Worm (Caenorhabditis elegans) whole organism, young adult: ENCODE data around the gene Y39E4A.1.

Experiments used
- B0019.2 ChIP-seq: fragments of 200-800 bp; sonication (Bioruptor generic); conservative IDR thresholded peaks from 2 replicates; pipeline ENCODE4 v1.3.6; 2022; ENCODE audit warnings: missing genetic modification reagents, missing genetic modification characterization, missing compliant biosample characterization
- B0261.1 ChIP-seq: sonication (generic microtip); optimal IDR thresholded peaks from 2 replicates; lab custom pipeline; 2016; ENCODE audit warnings: mild to moderate bottlenecking, missing genetic modification characterization, moderate library complexity, missing compliant biosample characterization
- C06A6.2 ChIP-seq: fragments of 200-800 bp; sonication (Bioruptor generic); conservative IDR thresholded peaks from 2 replicates; pipeline ENCODE4 v1.3.6; 2022; ENCODE audit warnings: missing genetic modification characterization, missing compliant biosample characterization
- F10E7.11 ChIP-seq: sonication (generic microtip); optimal IDR thresholded peaks from 2 replicates; lab custom pipeline; 2017; ENCODE audit warnings: mild to moderate bottlenecking, missing genetic modification characterization, moderate library complexity, missing compliant biosample characterization
- F22D6.2 ChIP-seq: sonication (generic microtip); optimal IDR thresholded peaks from 2 replicates; lab custom pipeline; 2016; ENCODE audit warnings: mild to moderate bottlenecking, missing genetic modification characterization, missing compliant biosample characterization
- F37B4.10 ChIP-seq: fragments of 200-800 bp; sonication (Bioruptor generic); IDR thresholded peaks from 2 replicates; pipeline ENCODE4 v1.3.6; 2022; ENCODE audit warnings: missing genetic modification characterization, missing compliant biosample characterization
- F39B2.1 ChIP-seq: fragments of 200-800 bp; sonication (Bioruptor generic); IDR thresholded peaks from 2 replicates; pipeline ENCODE4 v1.3.6; 2022; ENCODE audit warnings: missing genetic modification reagents, missing genetic modification characterization, missing compliant biosample characterization
- F55B11.4 ChIP-seq: sonication (generic microtip); optimal IDR thresholded peaks from 2 replicates; lab custom pipeline; 2016; ENCODE audit warnings: missing compliant biosample characterization, missing genetic modification characterization, borderline replicate concordance; ENCODE audit not compliant: insufficient read depth
- F57A8.1 ChIP-seq: fragments of 200-800 bp; sonication (Bioruptor generic); optimal IDR thresholded peaks from 2 replicates; lab custom pipeline; 2018; ENCODE audit warnings: mild to moderate bottlenecking, missing genetic modification characterization, moderate library complexity, missing compliant biosample characterization
- K12H6.12 ChIP-seq: fragments of 200-800 bp; sonication (Bioruptor generic); optimal IDR thresholded peaks from 2 replicates; lab custom pipeline; 2018; ENCODE audit warnings: mild to moderate bottlenecking, missing genetic modification characterization, missing compliant biosample characterization
- Y53G8AR.9 ChIP-seq: fragments of 200-800 bp; sonication (Bioruptor generic); conservative IDR thresholded peaks from 2 replicates; pipeline ENCODE4 v1.3.6; 2022; ENCODE audit warnings: missing genetic modification reagents, missing genetic modification characterization, missing compliant biosample characterization
- ama-1 ChIP-seq, 3 experiments: fragments of 150-350 bp in 1 of 3; sonication (generic microtip) in 2 of 3; optimal IDR thresholded peaks; 2 replicates each; lab custom pipeline; 2014 to 2018; ENCODE audit warnings: missing biosample characterization in 2 of 3, missing genetic modification characterization in 2 of 3, missing genetic modification reagents in 2 of 3
- athp-1 ChIP-seq: sonication (generic microtip); optimal IDR thresholded peaks from 2 replicates; lab custom pipeline; 2017; ENCODE audit warnings: mild to moderate bottlenecking, missing genetic modification characterization, missing compliant biosample characterization
- cebp-2 ChIP-seq: fragments of 200-800 bp; sonication (Bioruptor generic); IDR thresholded peaks from 2 replicates; pipeline ENCODE4 v1.3.6; 2022; ENCODE audit warnings: missing genetic modification characterization, missing compliant biosample characterization
- ceh-100 ChIP-seq: fragments of 200-800 bp; sonication (Bioruptor generic); IDR thresholded peaks from 2 replicates; pipeline ENCODE4 v1.3.6; 2022; ENCODE audit warnings: missing genetic modification reagents, missing genetic modification characterization, missing compliant biosample characterization
- ceh-58 ChIP-seq: fragments of 200-800 bp; sonication (Bioruptor generic); IDR thresholded peaks from 2 replicates; pipeline ENCODE4 v1.3.6; 2022; ENCODE audit warnings: missing genetic modification characterization, missing compliant biosample characterization
- ceh-79 ChIP-seq: sonication (generic microtip); optimal IDR thresholded peaks from 2 replicates; lab custom pipeline; 2017; ENCODE audit warnings: mild to moderate bottlenecking, missing genetic modification characterization, missing compliant biosample characterization
- dox-1 ChIP-seq: fragments of 200-800 bp; sonication (Bioruptor generic); IDR thresholded peaks from 2 replicates; pipeline ENCODE4 v1.3.6; 2022; ENCODE audit warnings: missing genetic modification reagents, missing genetic modification characterization, missing compliant biosample characterization
- dpff-1 ChIP-seq: sonication (generic microtip); optimal IDR thresholded peaks from 2 replicates; lab custom pipeline; 2017; ENCODE audit warnings: mild to moderate bottlenecking, missing genetic modification characterization, missing compliant biosample characterization
- hlh-26 ChIP-seq: fragments of 200-800 bp; sonication (Bioruptor generic); conservative IDR thresholded peaks from 2 replicates; pipeline ENCODE4 v1.3.6; 2022; ENCODE audit warnings: missing genetic modification reagents, missing genetic modification characterization, missing compliant biosample characterization
- hmg-20 ChIP-seq: fragments of 200-800 bp; sonication (Bioruptor generic); IDR thresholded peaks from 2 replicates; pipeline ENCODE4 v1.3.6; 2022; ENCODE audit warnings: missing genetic modification reagents, missing genetic modification characterization, missing compliant biosample characterization
- lag-1 ChIP-seq: fragments of 200-800 bp; sonication (Bioruptor generic); IDR thresholded peaks from 2 replicates; pipeline ENCODE4 v1.3.6; 2022; ENCODE audit warnings: missing genetic modification reagents, missing genetic modification characterization, missing compliant biosample characterization
- let-526 ChIP-seq: fragments of 200-800 bp; sonication (Bioruptor generic); IDR thresholded peaks from 2 replicates; pipeline ENCODE4 v1.3.6; 2022; ENCODE audit warnings: missing genetic modification reagents, missing genetic modification characterization, missing compliant biosample characterization
- madf-3 ChIP-seq: fragments of 200-800 bp; sonication (Bioruptor generic); IDR thresholded peaks from 2 replicates; pipeline ENCODE4 v1.3.6; 2022; ENCODE audit warnings: missing genetic modification reagents, missing genetic modification characterization, missing compliant biosample characterization
- madf-8 ChIP-seq: fragments of 200-800 bp; sonication (Bioruptor generic); conservative IDR thresholded peaks from 2 replicates; pipeline ENCODE4 v1.3.6; 2022; ENCODE audit warnings: missing genetic modification reagents, missing genetic modification characterization, missing compliant biosample characterization
- mel-28 ChIP-seq: sonication (generic microtip); optimal IDR thresholded peaks from 2 replicates; lab custom pipeline; 2016; ENCODE audit warnings: borderline replicate concordance, mild to moderate bottlenecking, missing genetic modification characterization, missing compliant biosample characterization
- mxl-1 ChIP-seq: sonication (generic microtip); optimal IDR thresholded peaks from 2 replicates; lab custom pipeline; 2016; ENCODE audit warnings: missing genetic modification characterization, missing compliant biosample characterization
- nfya-2 ChIP-seq: fragments of 200-800 bp; sonication (Bioruptor generic); IDR thresholded peaks from 2 replicates; pipeline ENCODE4 v1.3.6; 2022; ENCODE audit warnings: missing genetic modification reagents, missing genetic modification characterization, missing compliant biosample characterization
- nhr-179 ChIP-seq: sonication (generic microtip); optimal IDR thresholded peaks from 2 replicates; lab custom pipeline; 2016; ENCODE audit warnings: mild to moderate bottlenecking, missing genetic modification characterization, missing compliant biosample characterization
- pbrm-1 ChIP-seq: fragments of 200-800 bp; sonication (Bioruptor generic); IDR thresholded peaks from 2 replicates; pipeline ENCODE4 v1.3.6; 2022; ENCODE audit warnings: missing genetic modification reagents, missing genetic modification characterization, missing compliant biosample characterization
- rcor-1 ChIP-seq: fragments of 200-800 bp; sonication (Bioruptor generic); IDR thresholded peaks from 2 replicates; pipeline ENCODE4 v1.3.6; 2022; ENCODE audit warnings: missing genetic modification reagents, missing genetic modification characterization, missing compliant biosample characterization
- repo-1 ChIP-seq: sonication (generic microtip); optimal IDR thresholded peaks from 2 replicates; lab custom pipeline; 2017; ENCODE audit warnings: mild to moderate bottlenecking, missing genetic modification characterization, missing compliant biosample characterization
- sdz-38 ChIP-seq: sonication (generic microtip); optimal IDR thresholded peaks from 2 replicates; lab custom pipeline; 2016; ENCODE audit warnings: missing genotype, missing genetic modification characterization, missing compliant biosample characterization
- snpc-1.1 ChIP-seq: sonication (generic microtip); optimal IDR thresholded peaks from 2 replicates; lab custom pipeline; 2017; ENCODE audit warnings: missing genetic modification characterization, mild to moderate bottlenecking, missing compliant biosample characterization, antibody characterized with exemption, moderate library complexity, missing genotype, missing genetic modification reagents; ENCODE audit not compliant: insufficient read depth
- snpc-1.3 ChIP-seq: sonication (generic microtip); optimal IDR thresholded peaks from 2 replicates; lab custom pipeline; 2017; ENCODE audit warnings: missing genetic modification characterization, mild to moderate bottlenecking, missing compliant biosample characterization, antibody characterized with exemption, moderate library complexity, missing genotype, missing genetic modification reagents; ENCODE audit not compliant: insufficient read depth
- snpc-4 ChIP-seq, 5 experiments: fragments of 150-350 bp in 1 of 5; sonication (generic microtip) in 4 of 5; optimal IDR thresholded peaks; 2 replicates each; lab custom pipeline; 2014 to 2018; ENCODE audit warnings: missing genetic modification characterization in 5 of 5, missing biosample characterization in 3 of 5, antibody characterized with exemption in 2 of 5, mild to moderate bottlenecking in 2 of 5, missing compliant biosample characterization in 2 of 5, missing genotype in 2 of 5, moderate library complexity in 2 of 5, missing genetic modification reagents in 1 of 5
- somi-1 ChIP-seq: fragments of 200-800 bp; sonication (Bioruptor generic); optimal IDR thresholded peaks from 2 replicates; lab custom pipeline; 2018; ENCODE audit warnings: mild to moderate bottlenecking, missing genetic modification characterization, missing compliant biosample characterization
- tlf-1 ChIP-seq: fragments of 200-800 bp; sonication (Bioruptor generic); optimal IDR thresholded peaks from 2 replicates; lab custom pipeline; 2018; ENCODE audit warnings: mild to moderate bottlenecking, missing genetic modification characterization, missing compliant biosample characterization
- unc-130 ChIP-seq: sonication (generic microtip); optimal IDR thresholded peaks from 2 replicates; lab custom pipeline; 2016; ENCODE audit warnings: missing genetic modification reagents, missing genetic modification characterization, missing compliant biosample characterization
- xnd-1 ChIP-seq: sonication (generic microtip); optimal IDR thresholded peaks from 2 replicates; lab custom pipeline; 2016; ENCODE audit warnings: missing genotype, missing genetic modification reagents, missing genetic modification characterization, missing compliant biosample characterization
- zfh-2 ChIP-seq: fragments of 200-800 bp; sonication (Bioruptor generic); conservative IDR thresholded peaks from 2 replicates; pipeline ENCODE4 v1.3.6; 2022; ENCODE audit warnings: missing genetic modification reagents, missing genetic modification characterization, missing compliant biosample characterization
- ztf-22 ChIP-seq: fragments of 200-800 bp; sonication (Bioruptor generic); optimal IDR thresholded peaks from 2 replicates; lab custom pipeline; 2018; ENCODE audit warnings: mild to moderate bottlenecking, missing genetic modification characterization, moderate library complexity, missing compliant biosample characterization
- ztf-25 ChIP-seq: fragments of 200-800 bp; sonication (Bioruptor generic); IDR thresholded peaks from 2 replicates; pipeline ENCODE4 v1.3.6; 2022; ENCODE audit warnings: missing genetic modification reagents, missing genetic modification characterization, missing compliant biosample characterization
- ztf-28 ChIP-seq: fragments of 200-800 bp; sonication (Bioruptor generic); IDR thresholded peaks from 2 replicates; pipeline ENCODE4 v1.3.6; 2022; ENCODE audit warnings: missing genetic modification reagents, missing genetic modification characterization, missing compliant biosample characterization

Gene Y39E4A.1

DNA sequence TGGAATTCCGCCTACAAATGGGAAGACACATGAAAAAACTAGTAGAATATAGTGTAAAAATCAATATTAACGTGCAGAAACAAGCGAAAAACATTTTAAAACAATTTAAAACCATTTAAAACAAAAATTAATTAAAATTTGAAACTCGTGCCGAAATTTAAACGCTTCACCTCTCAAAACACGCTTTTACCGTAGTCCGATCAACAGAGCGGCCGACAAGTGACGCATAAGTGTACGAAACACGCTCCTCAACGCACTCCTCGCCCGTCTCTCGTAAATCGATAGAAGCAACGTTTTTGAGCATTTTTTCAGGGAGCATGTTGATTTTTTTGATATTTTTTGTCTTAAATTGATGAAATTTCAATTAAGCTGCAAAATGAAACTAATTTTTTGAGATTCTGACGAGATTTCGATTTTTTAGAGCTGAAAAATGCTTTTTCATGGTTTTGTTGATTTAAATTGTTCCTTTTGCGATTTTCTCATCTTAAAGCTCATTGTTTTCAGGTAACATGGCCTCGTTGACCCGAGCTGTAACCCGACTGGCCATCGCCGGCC, 46.1 kb upstream of the Y39E4A.1 start, which contains the start of gene cox-5A (continued):
- TF ChIP-seq athp-1 (tag; lab: Kevin White, UChicago) (peak; percentile 98), F55B11.4 (no peak), somi-1 (GFP tag; lab: Kevin White, UChicago) (peak; percentile 98), hlh-26 (GFP tag; lab: Robert Waterston, UW) (no peak), ztf-28 (GFP tag; lab: Robert Waterston, UW) (peak; percentile 74), B0019.2 (peak; percentile 87), nfya-2 (GFP tag; lab: Robert Waterston, UW) (peak; percentile 85; the same call in 1 of the 2 replicates)

- TF ChIP-seq ceh-79 (tag; lab: Kevin White, UChicago) (peak; percentile 74), B0261.1 (tag; lab: Kevin White, UChicago) (no peak), F37B4.10 (GFP tag; lab: Robert Waterston, UW) (no peak), ztf-25 (no peak), ama-1 (optimal IDR thresholded peaks at IDR 0.05; lab: Kevin White, UChicago) (peak; percentile 69), ama-1 (GFP tag; optimal IDR thresholded peaks at IDR 0.05; lab: Kevin White, UChicago) (peak; percentile 1 to 59), F57A8.1 (no peak), ceh-100 (GFP tag; lab: Robert Waterston, UW) (no peak), madf-3 (GFP tag; lab: Robert Waterston, UW) (no peak), ceh-58 (GFP tag; lab: Robert Waterston, UW) (no peak), let-526 (GFP tag; lab: Robert Waterston, UW) (no peak), ztf-28 (GFP tag; lab: Robert Waterston, UW) (no peak), xnd-1 (tag; lab: Kevin White, UChicago) (peak; percentile 12), Y53G8AR.9 (GFP tag; lab: Robert Waterston, UW) (peak; percentile 77), rcor-1 (GFP tag; lab: Robert Waterston, UW) (no peak; the same call in 1 of the 2 replicates), hmg-20 (GFP tag; lab: Robert Waterston, UW) (no peak), zfh-2 (GFP tag; lab: Robert Waterston, UW) (no peak), snpc-1.3 (no peak), tlf-1 (GFP tag; lab: Kevin White, UChicago) (peak; percentile 78), F55B11.4 (no peak), dpff-1 (tag; lab: Kevin White, UChicago) (peak; percentile 46), madf-8 (GFP tag; lab: Robert Waterston, UW) (0 out of 2 replicates have a peak, but pooled peaks have one; percentile 11), mxl-1 (tag; lab: Kevin White, UChicago) (no peak), ztf-22 (GFP tag; lab: Kevin White, UChicago) (no peak), snpc-1.1 (no peak), sdz-38 (tag; lab: Kevin White, UChicago) (peak; percentile 39), unc-130 (GFP tag; lab: Kevin White, UChicago) (no peak), mel-28 (tag; lab: Kevin White, UChicago) (no peak), nhr-179 (no peak), dox-1 (GFP tag; lab: Robert Waterston, UW) (peak; percentile 37; the same call in 1 of the 2 replicates), lag-1 (GFP tag; lab: Robert Waterston, UW) (no peak), F10E7.11 (no peak), repo-1 (tag; lab: Kevin White, UChicago) (peak; percentile 75), F22D6.2 (no peak), pbrm-1 (0 out of 2 replicates have a peak, but pooled peaks have one; percentile 65), C06A6.2 (GFP tag; lab: Robert Waterston, UW) (no peak), K12H6.12 (tag; lab: Kevin White, UChicago) (no peak), B0019.2 (no peak), cebp-2 (GFP tag; lab: Robert Waterston, UW) (peak; percentile 86; the same call in 1 of the 2 replicates), F39B2.1 (peak; percentile 64; the same call in 1 of the 2 replicates), snpc-4 (GFP tag; optimal IDR thresholded peaks at IDR 0.05; lab: Kevin White, UChicago) (no peak), snpc-4 (tag; optimal IDR thresholded peaks at IDR 0.05; lab: Kevin White, UChicago) (peak in 2 of 4 experiments; percentile 36 to 42)
These were observed 44.6 kb upstream of the Y39E4A.1 start for ce11 chrIII:12906611-12907037.
